Worm (Caenorhabditis elegans): ENCODE measurements around the gene aqp-4.

DNA sequence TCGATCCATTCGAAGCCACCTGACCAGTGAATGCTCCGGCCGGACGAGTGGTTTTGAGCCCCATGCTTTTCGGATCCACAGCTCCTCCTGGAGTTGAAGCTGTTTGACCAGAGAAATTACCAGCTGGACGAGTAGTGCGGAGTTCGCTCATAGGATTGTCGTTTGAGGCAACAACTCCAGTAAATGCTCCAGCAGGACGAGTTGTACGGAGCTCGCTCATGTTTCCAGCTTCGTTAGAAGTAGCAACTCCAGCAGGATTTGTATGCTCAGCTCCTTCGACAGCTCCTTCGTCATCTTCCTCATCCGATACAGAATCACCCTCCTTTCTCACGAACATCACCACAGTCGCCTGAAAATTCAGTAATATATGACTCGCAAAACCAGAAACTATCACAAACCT lies 16.2 kb downstream of the aqp-4 start:
- TF ChIP-seq dmd-4 (tag; optimal IDR thresholded peaks at IDR 0.05; ENCODE audit: borderline replicate concordance) = no peak
- no peak for TF ChIP-seq ets-4 (tag; optimal IDR thresholded peaks at IDR 0.05)
- TF ChIP-seq unc-55 (GFP tag; optimal IDR thresholded peaks at IDR 0.05) = no peak
- no peak for TF ChIP-seq ama-1 (optimal IDR thresholded peaks at IDR 0.05)
- no peak for TF ChIP-seq fkh-10 (GFP tag; optimal IDR thresholded peaks at IDR 0.05)
- no peak for TF ChIP-seq tbx-7 (tag; optimal IDR thresholded peaks at IDR 0.05)
- TF ChIP-seq syd-9 (tag; optimal IDR thresholded peaks at IDR 0.05) = no peak
- no peak for TF ChIP-seq nhr-11 (tag; optimal IDR thresholded peaks at IDR 0.05)
- TF ChIP-seq pat-9 (tag; optimal IDR thresholded peaks at IDR 0.05) = no peak
- no peak for TF ChIP-seq hlh-15 (tag; optimal IDR thresholded peaks at IDR 0.05)
- no peak for TF ChIP-seq ceh-6 (GFP tag; optimal IDR thresholded peaks at IDR 0.05)
- TF ChIP-seq ceh-30 (tag; optimal IDR thresholded peaks at IDR 0.05) = no peak
